Worm (Caenorhabditis elegans) whole organism, early embryonic: ENCODE results near the gene T03G11.10.

Experiments
- hmbx-1 ChIP-seq: sonication (generic microtip); optimal IDR thresholded peaks from 2 replicates; lab custom pipeline; 2016; ENCODE audit warnings: mild to moderate bottlenecking, missing genetic modification characterization, missing compliant biosample characterization
- hnd-1 ChIP-seq: sonication (generic microtip); optimal IDR thresholded peaks from 2 replicates; lab custom pipeline; 2016; ENCODE audit warnings: missing genetic modification characterization, missing compliant biosample characterization

DNA sequence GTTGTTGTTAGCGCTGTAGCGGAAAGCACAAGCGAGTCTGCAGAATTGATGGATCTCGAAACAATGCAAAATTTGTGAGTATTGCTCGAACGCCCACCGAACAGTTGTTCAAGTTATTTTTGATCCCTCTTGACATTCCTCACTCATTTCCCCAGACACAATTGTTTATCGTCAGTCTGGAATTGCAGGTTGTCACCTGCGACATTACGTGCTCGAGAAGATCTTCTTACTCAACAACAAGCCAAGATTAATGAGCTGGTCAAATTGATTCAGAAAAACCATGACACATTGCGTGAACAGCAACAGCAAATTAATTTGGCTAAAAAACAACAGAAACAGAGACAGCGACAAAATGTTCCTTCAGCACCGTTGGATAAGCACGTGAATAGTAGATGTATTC lies 30.9 kb upstream of the T03G11.10 start:
- TF ChIP-seq hnd-1 (no peak), hmbx-1 (tag; lab: Kevin White, UChicago) (no peak)
